Fruit fly (Drosophila melanogaster) whole organism, wandering third instar larva: ENCODE measurements around the gene TFAM.

Experiments
- Abd-B ChIP-seq: fragments of >200 bp; optimal IDR thresholded peaks from 2 replicates; lab custom pipeline; 2017; ENCODE audit warnings: missing biosample characterization, missing genetic modification characterization
- CG9705 ChIP-seq: fragments of 200-800 bp; sonication (Bioruptor generic); optimal IDR thresholded peaks from 2 replicates; lab custom pipeline; 2018; ENCODE audit warnings: missing biosample characterization, mild to moderate bottlenecking, missing genetic modification characterization
- Dfd ChIP-seq: fragments of >200 bp; optimal IDR thresholded peaks from 2 replicates; lab custom pipeline; 2017; ENCODE audit warnings: missing biosample characterization, missing genetic modification characterization
- Hr78 ChIP-seq: fragments of >200 bp; optimal IDR thresholded peaks from 2 replicates; lab custom pipeline; 2017; ENCODE audit warnings: missing biosample characterization, missing genetic modification characterization
- Myc ChIP-seq: fragments of >200 bp; optimal IDR thresholded peaks from 2 replicates; lab custom pipeline; 2017
- OdsH ChIP-seq: fragments of 200-800 bp; sonication (Bioruptor generic); optimal IDR thresholded peaks from 2 replicates; lab custom pipeline; 2016; ENCODE audit warnings: missing biosample characterization, mild to moderate bottlenecking, missing genetic modification characterization
- fru ChIP-seq: fragments of 200-800 bp; sonication (Bioruptor generic); optimal IDR thresholded peaks from 3 replicates; lab custom pipeline; 2016; ENCODE audit warnings: missing biosample characterization, mild to moderate bottlenecking, missing genetic modification characterization
- h ChIP-seq: fragments of 200-800 bp; sonication (Bioruptor generic); optimal IDR thresholded peaks from 3 replicates; lab custom pipeline; 2016; ENCODE audit warnings: missing biosample characterization, mild to moderate bottlenecking, missing genetic modification characterization
- psq ChIP-seq: fragments of 200-800 bp; sonication (Bioruptor generic); optimal IDR thresholded peaks from 3 replicates; lab custom pipeline; 2017; ENCODE audit warnings: missing biosample characterization, mild to moderate bottlenecking, missing genetic modification characterization, moderate library complexity

DNA sequence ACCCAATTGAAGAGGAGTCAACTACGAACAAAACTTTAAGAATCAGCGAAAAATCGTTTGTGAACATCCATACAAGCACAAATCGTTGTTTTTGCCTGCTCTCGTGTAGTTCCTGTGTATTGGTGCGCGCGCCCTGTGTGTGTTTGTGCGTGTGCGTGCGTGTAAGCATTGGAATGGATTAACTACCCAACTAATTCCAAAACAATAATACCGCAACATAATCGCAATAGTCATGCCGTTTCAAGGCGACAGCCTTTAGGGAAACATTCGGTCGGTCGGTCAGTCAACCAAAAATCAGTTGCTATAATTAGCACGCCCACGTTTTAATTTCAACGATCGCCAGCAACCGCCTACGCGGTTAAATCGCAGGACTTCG lies 16.6 kb upstream of the TFAM start:
- TF ChIP-seq OdsH (GFP tag; lab: Kevin White, UChicago) (no peak), fru (GFP tag; lab: Kevin White, UChicago) (no peak), Dfd (no peak), Abd-B (no peak), CG9705 (GFP tag; lab: Kevin White, UChicago) (no peak), psq (no peak), Hr78 (no peak), h (no peak), Myc (no peak)
